Worm (Caenorhabditis elegans) whole organism, early embryonic: ENCODE data around the gene Y38F1A.4.

Experiments
- B0310.2 ChIP-seq: sonication (generic microtip); optimal IDR thresholded peaks from 2 replicates; lab custom pipeline; 2016; ENCODE audit warnings: mild to moderate bottlenecking, missing genetic modification characterization, missing compliant biosample characterization
- F13C5.2 ChIP-seq: sonication (generic microtip); optimal IDR thresholded peaks from 2 replicates; lab custom pipeline; 2017; ENCODE audit warnings: mild to moderate bottlenecking, missing genetic modification characterization, inconsistent platforms, missing compliant biosample characterization
- aly-1 ChIP-seq: sonication (generic microtip); optimal IDR thresholded peaks from 2 replicates; lab custom pipeline; 2016; ENCODE audit warnings: missing genetic modification characterization, missing compliant biosample characterization
- ama-1 ChIP-seq: fragments of 150-350 bp; optimal IDR thresholded peaks from 2 replicates; lab custom pipeline; 2014
- ceh-13 ChIP-seq: fragments of 200-800 bp; sonication (Bioruptor generic); optimal IDR thresholded peaks from 2 replicates; lab custom pipeline; 2018; ENCODE audit warnings: mild to moderate bottlenecking, missing genetic modification characterization, missing compliant biosample characterization
- ceh-36 ChIP-seq: sonication (generic microtip); optimal IDR thresholded peaks from 2 replicates; lab custom pipeline; 2016; ENCODE audit warnings: missing genetic modification characterization, inconsistent platforms, missing compliant biosample characterization
- ets-7 ChIP-seq: sonication (generic microtip); optimal IDR thresholded peaks from 2 replicates; lab custom pipeline; 2016; ENCODE audit warnings: missing genotype, missing genetic modification characterization, missing compliant biosample characterization
- flt-1 ChIP-seq: fragments of 200-800 bp; sonication (Bioruptor generic); IDR thresholded peaks from 2 replicates; pipeline ENCODE4 v1.3.6; 2022; ENCODE audit warnings: missing genetic modification characterization, missing compliant biosample characterization
- hmbx-1 ChIP-seq: sonication (generic microtip); optimal IDR thresholded peaks from 2 replicates; lab custom pipeline; 2016; ENCODE audit warnings: mild to moderate bottlenecking, missing genetic modification characterization, missing compliant biosample characterization
- hmg-4 ChIP-seq: fragments of 200-800 bp; sonication (Bioruptor generic); optimal IDR thresholded peaks from 2 replicates; lab custom pipeline; 2018; ENCODE audit warnings: mild to moderate bottlenecking, missing genetic modification characterization, missing compliant biosample characterization
- hnd-1 ChIP-seq: sonication (generic microtip); optimal IDR thresholded peaks from 2 replicates; lab custom pipeline; 2016; ENCODE audit warnings: missing genetic modification characterization, missing compliant biosample characterization
- pes-1 ChIP-seq: fragments of 200-800 bp; sonication (Bioruptor generic); IDR thresholded peaks from 2 replicates; pipeline ENCODE4 v1.3.6; 2022; ENCODE audit warnings: missing genetic modification reagents, missing genetic modification characterization, missing compliant biosample characterization
- scrt-1 ChIP-seq: fragments of 200-800 bp; sonication (Bioruptor generic); IDR thresholded peaks from 2 replicates; pipeline ENCODE4 v1.3.6; 2022; ENCODE audit warnings: missing genetic modification characterization, missing compliant biosample characterization
- sea-1 ChIP-seq: fragments of 200-800 bp; sonication (Bioruptor generic); conservative IDR thresholded peaks from 2 replicates; pipeline ENCODE4 v1.3.6; 2022; ENCODE audit warnings: missing genetic modification characterization, missing compliant biosample characterization
- tbx-11 ChIP-seq: fragments of 200-800 bp; sonication (Bioruptor generic); IDR thresholded peaks from 2 replicates; pipeline ENCODE4 v1.3.6; 2022; ENCODE audit warnings: missing genetic modification characterization, missing compliant biosample characterization
- tbx-37 ChIP-seq: fragments of 200-800 bp; sonication (Bioruptor generic); conservative IDR thresholded peaks from 2 replicates; pipeline ENCODE4 v1.3.6; 2022; ENCODE audit warnings: missing genetic modification reagents, missing genetic modification characterization, missing compliant biosample characterization
- tra-4 ChIP-seq: sonication (generic microtip); optimal IDR thresholded peaks from 2 replicates; lab custom pipeline; 2017; ENCODE audit warnings: missing genetic modification characterization, missing compliant biosample characterization

Gene Y38F1A.4

DNA sequence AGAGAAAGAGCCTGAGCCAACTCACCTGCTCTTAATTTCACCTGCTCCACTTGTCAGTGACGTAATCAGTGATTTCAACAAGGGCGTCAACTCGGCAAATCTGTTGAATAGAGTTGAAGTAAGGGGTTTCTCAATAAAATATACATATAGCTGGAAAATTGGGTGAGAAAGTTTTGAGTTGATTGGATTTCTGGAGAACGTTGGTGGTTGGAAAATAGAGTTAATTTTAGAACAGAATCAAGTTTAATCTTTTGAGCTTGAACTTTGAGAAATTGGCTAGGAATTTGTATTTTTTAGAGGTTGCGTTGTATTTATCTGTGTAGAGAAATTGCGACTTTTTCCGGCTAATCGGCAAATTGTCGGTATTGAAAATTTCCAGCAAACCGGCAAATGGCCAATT, at the start of gene Y38F1A.4:
TSS of gene Y38F1A.4 (minus strand) at position 101 of the 400 bp plus-strand sequence.
- TF ChIP-seq hmbx-1 (tag; lab: Kevin White, UChicago) (no peak), ceh-13 (GFP tag; lab: Kevin White, UChicago) (no peak), ets-7 (tag; lab: Kevin White, UChicago) (no peak), sea-1 (GFP tag; lab: Robert Waterston, UW) (no peak), F13C5.2 (tag; lab: Kevin White, UChicago) (no peak), scrt-1 (GFP tag; lab: Robert Waterston, UW) (no peak), hmg-4 (GFP tag; lab: Kevin White, UChicago) (no peak), hnd-1 (tag; lab: Kevin White, UChicago) (no peak), pes-1 (GFP tag; lab: Robert Waterston, UW) (no peak), flt-1 (no peak), tra-4 (tag; lab: Kevin White, UChicago) (no peak), aly-1 (tag; lab: Kevin White, UChicago) (no peak), B0310.2 (tag; lab: Kevin White, UChicago) (no peak), ama-1 (no peak), ceh-36 (tag; lab: Kevin White, UChicago) (no peak), tbx-37 (no peak), tbx-11 (GFP tag; lab: Robert Waterston, UW) (no peak)

DNA sequence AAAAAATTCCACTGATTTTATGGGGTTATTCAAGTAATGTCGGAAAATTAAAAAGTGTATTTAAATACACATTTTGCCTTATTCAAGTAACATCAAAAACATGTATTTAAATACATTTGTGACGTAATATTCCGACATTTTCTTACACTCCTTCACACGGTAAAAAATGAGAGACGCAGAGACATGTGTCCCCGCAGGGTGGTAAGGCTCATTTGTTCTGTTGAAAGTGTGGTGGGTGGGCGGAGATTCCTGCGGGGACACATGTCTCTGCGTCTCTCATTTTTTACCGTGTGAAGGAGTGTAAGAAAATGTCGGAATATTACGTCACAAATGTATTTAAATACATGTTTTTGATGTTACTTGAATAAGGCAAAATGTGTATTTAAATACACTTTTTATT, 46.9 kb upstream of the Y38F1A.4 start:
- TF ChIP-seq sea-1 (GFP tag; lab: Robert Waterston, UW) (peak; percentile 70; the same call in 1 of the 2 replicates), tbx-11 (GFP tag; lab: Robert Waterston, UW) (0 out of 2 replicates have a peak, but pooled peaks have one; percentile 42), flt-1 (peak; percentile 81), tbx-37 (0 out of 2 replicates have a peak, but pooled peaks have one; percentile 11), scrt-1 (GFP tag; lab: Robert Waterston, UW) (0 out of 2 replicates have a peak, but pooled peaks have one; percentile 39), pes-1 (GFP tag; lab: Robert Waterston, UW) (peak; percentile 71)

DNA sequence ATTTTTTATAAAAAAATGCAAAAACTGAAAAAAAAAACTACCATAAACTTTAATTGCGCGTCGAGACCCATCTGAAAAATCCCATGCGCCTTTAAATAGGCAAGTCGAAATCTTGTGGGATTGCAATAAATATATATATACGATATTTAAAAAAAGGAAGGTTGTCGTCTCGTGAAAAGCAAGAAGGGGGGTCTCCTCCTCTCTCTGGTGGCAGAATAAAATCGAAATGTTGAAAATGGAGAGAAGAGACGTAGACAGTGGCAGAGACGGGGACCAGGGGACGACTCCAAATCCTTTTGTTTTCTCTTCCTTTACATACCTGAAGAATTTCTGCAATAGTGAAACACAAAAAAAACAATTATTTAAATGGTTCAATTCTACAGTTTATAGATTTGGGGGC, 44.4 kb upstream of the Y38F1A.4 start, which contains the start of gene F18A11.5:
TSS of gene F18A11.5 (minus strand) at position 321 of the 400 bp plus-strand sequence.
- TF ChIP-seq hmg-4 (GFP tag; lab: Kevin White, UChicago) (no peak), pes-1 (GFP tag; lab: Robert Waterston, UW) (no peak), hnd-1 (tag; lab: Kevin White, UChicago) (no peak), ceh-13 (GFP tag; lab: Kevin White, UChicago) (no peak), B0310.2 (tag; lab: Kevin White, UChicago) (no peak), ceh-36 (tag; lab: Kevin White, UChicago) (no peak), scrt-1 (GFP tag; lab: Robert Waterston, UW) (no peak), tra-4 (tag; lab: Kevin White, UChicago) (no peak), tbx-11 (GFP tag; lab: Robert Waterston, UW) (no peak), ets-7 (tag; lab: Kevin White, UChicago) (no peak), sea-1 (GFP tag; lab: Robert Waterston, UW) (no peak), aly-1 (tag; lab: Kevin White, UChicago) (no peak), flt-1 (no peak), F13C5.2 (tag; lab: Kevin White, UChicago) (no peak), tbx-37 (no peak), hmbx-1 (tag; lab: Kevin White, UChicago) (no peak)

- TF ChIP-seq hmg-4 (GFP tag; lab: Kevin White, UChicago) = peak; percentile 7
- no peak for TF ChIP-seq hmbx-1 (tag; lab: Kevin White, UChicago)
- TF ChIP-seq tbx-37 = no peak
- no peak for TF ChIP-seq ama-1
- TF ChIP-seq F13C5.2 (tag; lab: Kevin White, UChicago) = no peak
- no peak for TF ChIP-seq hnd-1 (tag; lab: Kevin White, UChicago)
- TF ChIP-seq pes-1 (GFP tag; lab: Robert Waterston, UW) = no peak
- TF ChIP-seq tbx-11 (GFP tag; lab: Robert Waterston, UW) = no peak
Measured at ce11 chrII:13012684-13013083, 43.2 kb upstream of the Y38F1A.4 start.

DNA sequence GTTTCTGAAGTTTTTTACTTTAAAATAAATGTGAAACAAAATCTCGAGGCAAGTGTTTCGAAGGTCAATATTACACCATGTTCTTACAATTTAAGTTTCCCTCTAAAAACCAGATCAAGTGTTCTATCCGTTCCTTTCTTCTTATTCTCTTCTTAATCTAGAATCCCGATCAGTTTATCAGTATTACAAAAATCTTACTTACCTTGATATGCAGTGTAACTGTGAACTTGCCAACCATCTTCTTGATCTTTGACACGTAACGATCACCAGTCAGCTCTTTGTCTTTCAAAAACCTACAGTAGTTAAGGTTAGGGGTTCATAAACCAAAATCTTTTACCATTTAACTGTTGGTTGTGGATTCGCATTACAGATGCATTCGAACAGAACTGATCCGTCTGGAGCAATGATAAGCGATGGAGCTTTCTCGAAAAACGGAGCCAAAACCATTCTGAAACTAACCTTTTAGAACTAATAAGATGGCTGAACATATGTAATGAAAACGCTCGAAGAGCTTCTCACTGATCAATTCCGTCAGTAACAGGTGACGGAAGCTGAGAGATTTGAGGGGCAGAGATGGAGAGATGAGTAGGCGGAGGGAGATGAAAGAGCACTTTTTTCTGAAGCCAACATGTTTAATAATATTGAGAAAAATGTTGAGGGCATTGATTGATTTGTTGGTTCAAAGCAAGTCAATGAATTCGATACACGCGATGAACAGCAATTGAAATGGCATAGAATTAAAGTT, 38.4 kb upstream of the Y38F1A.4 start, which contains the start of gene oig-2:
TSS of gene oig-2 (minus strand) at position 448 of the 745 bp plus-strand sequence.
- TF ChIP-seq ceh-13 (GFP tag; lab: Kevin White, UChicago) (no peak), B0310.2 (tag; lab: Kevin White, UChicago) (no peak), F13C5.2 (tag; lab: Kevin White, UChicago) (no peak)

DNA sequence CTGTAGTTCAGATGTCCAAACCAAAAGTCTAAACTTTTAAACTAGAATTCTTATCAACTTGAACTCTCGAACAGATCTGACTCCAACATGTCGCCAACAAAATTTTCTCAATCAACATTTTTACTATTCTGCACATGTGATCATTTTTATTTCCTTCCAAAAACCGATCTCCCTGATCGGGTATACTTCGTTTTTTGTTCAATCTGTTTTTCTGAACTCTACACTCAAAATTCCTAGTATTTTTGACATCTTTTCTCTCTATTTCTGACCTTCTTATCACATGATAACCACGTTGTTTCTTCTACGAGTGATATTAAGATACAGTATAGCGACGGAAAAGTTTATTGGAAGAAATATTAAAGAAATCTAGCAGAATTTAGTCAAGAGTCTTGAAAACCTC, 36.8 kb upstream of the Y38F1A.4 start:
- no peak for TF ChIP-seq hmg-4 (GFP tag; lab: Kevin White, UChicago)
- TF ChIP-seq tbx-37 = no peak
- TF ChIP-seq hmbx-1 (tag; lab: Kevin White, UChicago) = no peak
- TF ChIP-seq flt-1 = no peak
- TF ChIP-seq pes-1 (GFP tag; lab: Robert Waterston, UW) = no peak
- TF ChIP-seq tbx-11 (GFP tag; lab: Robert Waterston, UW) = no peak
- no peak for TF ChIP-seq scrt-1 (GFP tag; lab: Robert Waterston, UW)
- no peak for TF ChIP-seq aly-1 (tag; lab: Kevin White, UChicago)
- no peak for TF ChIP-seq sea-1 (GFP tag; lab: Robert Waterston, UW)
- TF ChIP-seq ceh-36 (tag; lab: Kevin White, UChicago) = no peak
- TF ChIP-seq tra-4 (tag; lab: Kevin White, UChicago) = no peak
- no peak for TF ChIP-seq ets-7 (tag; lab: Kevin White, UChicago)
- TF ChIP-seq hnd-1 (tag; lab: Kevin White, UChicago) = no peak
- TF ChIP-seq ceh-13 (GFP tag; lab: Kevin White, UChicago) = no peak
- no peak for TF ChIP-seq ama-1
- TF ChIP-seq F13C5.2 (tag; lab: Kevin White, UChicago) = no peak
- no peak for TF ChIP-seq B0310.2 (tag; lab: Kevin White, UChicago)

DNA sequence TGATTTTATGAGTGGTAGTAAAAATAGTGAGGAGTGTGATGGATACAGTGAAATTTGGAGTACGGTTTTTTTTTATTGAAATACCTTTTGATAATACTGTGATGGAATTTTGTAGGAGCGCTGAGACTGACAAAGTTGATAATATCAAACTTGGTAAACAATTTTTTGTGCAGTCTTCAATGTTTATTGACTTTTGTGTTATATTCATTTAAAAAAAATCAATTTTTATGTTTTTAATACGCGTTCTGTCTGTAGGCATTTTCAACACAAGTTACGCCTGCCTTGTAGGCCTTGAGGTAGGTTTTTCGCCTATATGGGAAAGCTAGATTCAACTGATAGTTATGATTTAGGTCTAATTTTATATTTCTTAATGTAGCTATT, 35.3 kb upstream of the Y38F1A.4 start:
- no peak for TF ChIP-seq hmg-4 (GFP tag; lab: Kevin White, UChicago)
- no peak for TF ChIP-seq aly-1 (tag; lab: Kevin White, UChicago)
- TF ChIP-seq ets-7 (tag; lab: Kevin White, UChicago) = no peak
- no peak for TF ChIP-seq ceh-13 (GFP tag; lab: Kevin White, UChicago)
- TF ChIP-seq hnd-1 (tag; lab: Kevin White, UChicago) = no peak
- no peak for TF ChIP-seq flt-1
- TF ChIP-seq sea-1 (GFP tag; lab: Robert Waterston, UW) = no peak
- TF ChIP-seq hmbx-1 (tag; lab: Kevin White, UChicago) = no peak
- TF ChIP-seq tbx-37 = no peak
- TF ChIP-seq ama-1 = no peak
- no peak for TF ChIP-seq pes-1 (GFP tag; lab: Robert Waterston, UW)
